Worm (Caenorhabditis elegans) whole organism, mixed stage, embryonic: ENCODE measurements around the gene C27H5.12.
A peak's percentile ranks its signal among the peaks of the same experiment; 100 is the strongest.

Experiments
- M03D4.4 ChIP-seq: sonication (generic microtip); optimal IDR thresholded peaks from 2 replicates; lab custom pipeline; 2017; ENCODE audit warnings: mild to moderate bottlenecking, missing genetic modification characterization, missing compliant biosample characterization
- bed-3 ChIP-seq: fragments of 200-800 bp; sonication (Bioruptor generic); optimal IDR thresholded peaks from 3 replicates; lab custom pipeline; 2018; ENCODE audit warnings: mild to moderate bottlenecking, missing genetic modification characterization, moderate library complexity, missing compliant biosample characterization
- blmp-1 ChIP-seq: fragments of 150-350 bp; optimal IDR thresholded peaks from 2 replicates; lab custom pipeline; 2014; ENCODE audit warnings: missing biosample characterization, missing genetic modification characterization
- ceh-39 ChIP-seq: fragments of 150-350 bp; optimal IDR thresholded peaks from 2 replicates; lab custom pipeline; 2014; ENCODE audit warnings: missing biosample characterization, missing genetic modification characterization
- ceh-43 ChIP-seq: fragments of 200-800 bp; sonication (Bioruptor generic); optimal IDR thresholded peaks from 2 replicates; lab custom pipeline; 2018; ENCODE audit warnings: mild to moderate bottlenecking, missing genetic modification characterization, moderate library complexity, missing compliant biosample characterization
- ceh-83 ChIP-seq: fragments of 200-800 bp; sonication (Bioruptor generic); optimal IDR thresholded peaks from 2 replicates; lab custom pipeline; 2018; ENCODE audit warnings: mild to moderate bottlenecking, missing genetic modification characterization, missing compliant biosample characterization
- ces-1 ChIP-seq: fragments of 150-350 bp; optimal IDR thresholded peaks from 2 replicates; lab custom pipeline; 2014; ENCODE audit warnings: missing biosample characterization, missing genetic modification reagents, missing genetic modification characterization
- cnd-1 ChIP-seq: fragments of 200-800 bp; sonication (Bioruptor generic); optimal IDR thresholded peaks from 2 replicates; lab custom pipeline; 2018; ENCODE audit warnings: mild to moderate bottlenecking, missing genetic modification characterization, missing compliant biosample characterization
- drap-1 ChIP-seq: fragments of 200-800 bp; sonication (Bioruptor generic); optimal IDR thresholded peaks from 3 replicates; lab custom pipeline; 2018; ENCODE audit warnings: mild to moderate bottlenecking, missing genetic modification characterization, missing compliant biosample characterization
- elt-1 ChIP-seq: sonication (generic microtip); optimal IDR thresholded peaks from 2 replicates; lab custom pipeline; 2017; ENCODE audit warnings: missing genetic modification characterization, mild to moderate bottlenecking, missing compliant biosample characterization, antibody characterized with exemption, moderate library complexity, borderline replicate concordance; ENCODE audit not compliant: insufficient read depth
- elt-3 ChIP-seq: fragments of 150-350 bp; optimal IDR thresholded peaks from 2 replicates; lab custom pipeline; 2014; ENCODE audit warnings: missing biosample characterization, missing genetic modification characterization
- flh-1 ChIP-seq: fragments of 200-800 bp; sonication (Bioruptor generic); optimal IDR thresholded peaks from 2 replicates; lab custom pipeline; 2018; ENCODE audit warnings: mild to moderate bottlenecking, missing genetic modification characterization, moderate library complexity, missing compliant biosample characterization
- ham-2 ChIP-seq: fragments of 200-800 bp; sonication (Bioruptor generic); optimal IDR thresholded peaks from 2 replicates; lab custom pipeline; 2018; ENCODE audit warnings: mild to moderate bottlenecking, missing genetic modification characterization, missing compliant biosample characterization
- hlh-1 ChIP-seq: fragments of 150-350 bp; optimal IDR thresholded peaks from 2 replicates; lab custom pipeline; 2014; ENCODE audit warnings: missing biosample characterization, missing genetic modification reagents, missing genetic modification characterization
- lin-13 ChIP-seq: fragments of 150-350 bp; optimal IDR thresholded peaks from 2 replicates; lab custom pipeline; 2014; ENCODE audit warnings: missing biosample characterization, missing genetic modification characterization
- lin-32 ChIP-seq: fragments of 200-800 bp; sonication (Bioruptor generic); optimal IDR thresholded peaks from 2 replicates; lab custom pipeline; 2018; ENCODE audit warnings: mild to moderate bottlenecking, missing genetic modification characterization, missing compliant biosample characterization
- lsy-2 ChIP-seq: fragments of 150-350 bp; optimal IDR thresholded peaks from 2 replicates; lab custom pipeline; 2014; ENCODE audit warnings: missing biosample characterization, missing genetic modification characterization
- mep-1 ChIP-seq: fragments of 150-350 bp; optimal IDR thresholded peaks from 2 replicates; lab custom pipeline; 2017; ENCODE audit warnings: missing biosample characterization, missing genetic modification reagents, missing genetic modification characterization, inconsistent platforms
- mls-2 ChIP-seq: sonication (generic microtip); optimal IDR thresholded peaks from 2 replicates; lab custom pipeline; 2016; ENCODE audit warnings: mild to moderate bottlenecking, missing genetic modification characterization, moderate library complexity, missing compliant biosample characterization
- nhr-12 ChIP-seq: fragments of 150-350 bp; optimal IDR thresholded peaks from 2 replicates; lab custom pipeline; 2014; ENCODE audit warnings: missing biosample characterization, missing genetic modification characterization
- nhr-2 ChIP-seq: fragments of 150-350 bp; optimal IDR thresholded peaks from 2 replicates; lab custom pipeline; 2014; ENCODE audit warnings: missing biosample characterization, missing genetic modification characterization
- nhr-237 ChIP-seq: fragments of 150-350 bp; optimal IDR thresholded peaks from 2 replicates; lab custom pipeline; 2014; ENCODE audit warnings: missing biosample characterization, missing genetic modification characterization
- nhr-28 ChIP-seq: fragments of 150-350 bp; optimal IDR thresholded peaks from 2 replicates; lab custom pipeline; 2014; ENCODE audit warnings: missing biosample characterization, missing genetic modification characterization
- nhr-76 ChIP-seq: sonication (generic microtip); optimal IDR thresholded peaks from 2 replicates; lab custom pipeline; 2017; ENCODE audit warnings: missing biosample characterization, missing genetic modification characterization
- pha-4 ChIP-seq: fragments of 150-350 bp; optimal IDR thresholded peaks from 2 replicates; lab custom pipeline; 2018; ENCODE audit warnings: missing biosample characterization, missing genetic modification reagents, missing genetic modification characterization
- sem-2 ChIP-seq: fragments of 200-800 bp; sonication (Bioruptor generic); optimal IDR thresholded peaks from 2 replicates; lab custom pipeline; 2018; ENCODE audit warnings: mild to moderate bottlenecking, missing genetic modification characterization, missing compliant biosample characterization
- snpc-4 ChIP-seq: fragments of 150-350 bp; optimal IDR thresholded peaks from 2 replicates; lab custom pipeline; 2014; ENCODE audit warnings: missing biosample characterization, missing genetic modification characterization
- sptf-1 ChIP-seq: sonication (generic microtip); optimal IDR thresholded peaks from 2 replicates; lab custom pipeline; 2017; ENCODE audit warnings: mild to moderate bottlenecking, missing genetic modification characterization, moderate library complexity, missing compliant biosample characterization
- tbx-8 ChIP-seq: fragments of 200-800 bp; sonication (Bioruptor generic); optimal IDR thresholded peaks from 2 replicates; lab custom pipeline; 2018; ENCODE audit warnings: mild to moderate bottlenecking, missing genetic modification characterization, moderate library complexity, missing compliant biosample characterization
- unc-120 ChIP-seq: sonication (generic microtip); optimal IDR thresholded peaks from 2 replicates; lab custom pipeline; 2017; ENCODE audit warnings: missing genetic modification characterization, missing compliant biosample characterization; ENCODE audit not compliant: poor library complexity, severe bottlenecking
- unc-39 ChIP-seq: fragments of 150-350 bp; optimal IDR thresholded peaks from 2 replicates; lab custom pipeline; 2014; ENCODE audit warnings: missing biosample characterization, missing genetic modification characterization
- unc-62 ChIP-seq: fragments of 150-350 bp; optimal IDR thresholded peaks from 2 replicates; lab custom pipeline; 2014; ENCODE audit warnings: missing biosample characterization, missing genetic modification reagents, missing genetic modification characterization
- ztf-11 ChIP-seq: fragments of 150-350 bp; optimal IDR thresholded peaks from 2 replicates; lab custom pipeline; 2014; ENCODE audit warnings: missing biosample characterization, missing genetic modification characterization

Gene C27H5.12

DNA sequence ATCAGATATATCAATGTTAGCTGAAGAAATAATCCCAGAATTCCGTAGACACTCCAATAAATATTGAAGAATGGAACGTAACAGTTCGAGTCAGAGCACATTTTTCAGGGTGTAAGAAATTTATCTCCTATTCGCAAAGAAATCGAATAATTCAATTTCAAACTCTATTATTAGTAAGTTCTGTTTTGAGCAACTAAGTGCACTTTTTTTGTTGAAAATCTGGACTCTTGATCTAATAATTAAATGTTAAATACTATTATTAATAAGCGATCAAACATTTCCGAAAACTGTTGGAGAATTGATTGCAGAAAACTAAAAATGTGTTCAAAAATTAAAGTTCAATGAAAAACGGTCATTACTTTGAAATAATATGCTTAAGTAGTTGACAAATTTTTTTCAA is 41.7 kb upstream of the C27H5.12 start, which contains the start of gene srd-56:
TSS of gene srd-56 (minus strand) at position 101 of the 400 bp plus-strand sequence.
- no peak for TF ChIP-seq ceh-39
- TF ChIP-seq snpc-4 = no peak
- no peak for TF ChIP-seq sem-2
- no peak for TF ChIP-seq mls-2 (tag; lab: Kevin White, UChicago)
- no peak for TF ChIP-seq hlh-1 (tag; lab: Kevin White, UChicago)
- no peak for TF ChIP-seq flh-1
- no peak for TF ChIP-seq pha-4 (tag; lab: Kevin White, UChicago)
- no peak for TF ChIP-seq ceh-83
- no peak for TF ChIP-seq nhr-2 (tag; lab: Kevin White, UChicago)
- no peak for TF ChIP-seq lin-32 (GFP tag; lab: Kevin White, UChicago)
- no peak for TF ChIP-seq nhr-12 (tag; lab: Kevin White, UChicago)
- TF ChIP-seq, all 35 proteins: peak for 0

ce11 chrII:7200051-7200599 is 38.7 kb upstream of the C27H5.12 start, which contains the start of gene pcrg-1:
pcrg-1 (plus strand) TSS chrII:7200549.
- TF ChIP-seq drap-1 (GFP tag; lab: Kevin White, UChicago) (peak; percentile 94), nhr-237 (tag; lab: Kevin White, UChicago) (no peak), lin-13 (peak; percentile 77), ceh-83 (peak; percentile 92), cnd-1 (tag; lab: Kevin White, UChicago) (peak; percentile 95), lin-32 (GFP tag; lab: Kevin White, UChicago) (peak; percentile 86), elt-1 (tag; lab: Kevin White, UChicago) (peak; percentile 1), ces-1 (GFP tag; lab: Kevin White, UChicago) (no peak), mls-2 (tag; lab: Kevin White, UChicago) (peak; percentile 97), M03D4.4 (tag; lab: Kevin White, UChicago) (peak; percentile 92), nhr-76 (tag; lab: Kevin White, UChicago) (no peak), hlh-1 (tag; lab: Kevin White, UChicago) (peak; percentile 63), elt-3 (tag; lab: Kevin White, UChicago) (peak; percentile 59), unc-120 (tag; lab: Kevin White, UChicago) (peak; percentile 79), mep-1 (tag; lab: Kevin White, UChicago) (peak; percentile 73), lsy-2 (tag; lab: Kevin White, UChicago) (peak; percentile 27), pha-4 (tag; lab: Kevin White, UChicago) (peak; percentile 59), bed-3 (GFP tag; lab: Kevin White, UChicago) (peak; percentile 83), blmp-1 (tag; lab: Kevin White, UChicago) (no peak), unc-62 (GFP tag; lab: Kevin White, UChicago) (peak; percentile 21), ceh-43 (GFP tag; lab: Kevin White, UChicago) (peak; percentile 84), nhr-28 (no peak), sptf-1 (tag; lab: Kevin White, UChicago) (peak; percentile 96), ham-2 (GFP tag; lab: Kevin White, UChicago) (peak; percentile 93), sem-2 (peak; percentile 84), flh-1 (peak; percentile 82), tbx-8 (peak; percentile 91), ztf-11 (tag; lab: Kevin White, UChicago) (no peak), unc-39 (peak; percentile 25), ceh-39 (no peak)

- no peak for TF ChIP-seq lin-13
- no peak for TF ChIP-seq drap-1 (GFP tag; lab: Kevin White, UChicago)
- TF ChIP-seq unc-62 (GFP tag; lab: Kevin White, UChicago) = no peak
- TF ChIP-seq ceh-43 (GFP tag; lab: Kevin White, UChicago) = no peak
- TF ChIP-seq nhr-28 = no peak
- no peak for TF ChIP-seq ztf-11 (tag; lab: Kevin White, UChicago)
- TF ChIP-seq nhr-2 (tag; lab: Kevin White, UChicago) = no peak
- TF ChIP-seq elt-1 (tag; lab: Kevin White, UChicago) = no peak
- TF ChIP-seq hlh-1 (tag; lab: Kevin White, UChicago) = no peak
- no peak for TF ChIP-seq tbx-8
- TF ChIP-seq snpc-4 = no peak
- TF ChIP-seq ham-2 (GFP tag; lab: Kevin White, UChicago) = no peak
- TF ChIP-seq unc-120 (tag; lab: Kevin White, UChicago) = no peak
- TF ChIP-seq nhr-12 (tag; lab: Kevin White, UChicago) = no peak
- TF ChIP-seq mep-1 (tag; lab: Kevin White, UChicago) = no peak
- no peak for TF ChIP-seq ces-1 (GFP tag; lab: Kevin White, UChicago)
- no peak for TF ChIP-seq lin-32 (GFP tag; lab: Kevin White, UChicago)
- TF ChIP-seq nhr-237 (tag; lab: Kevin White, UChicago) = no peak
Observed at ce11 chrII:7199308-7199707, 37.9 kb upstream of the C27H5.12 start, which contains the start of gene E04F6.6. E04F6.6 (minus strand) TSS chrII:7199565.
